Worm (Caenorhabditis elegans) whole organism, L3 larva: ENCODE results near the gene C02B8.3.

Source experiments
- aly-2 ChIP-seq: fragments of 150-350 bp; optimal IDR thresholded peaks from 2 replicates; lab custom pipeline; 2014; ENCODE audit warnings: missing biosample characterization, missing genetic modification characterization
- ama-1 ChIP-seq: fragments of 150-350 bp; optimal IDR thresholded peaks from 2 replicates; lab custom pipeline; 2018
- egl-27 ChIP-seq: sonication (generic microtip); optimal IDR thresholded peaks from 4 replicates; lab custom pipeline; 2017; ENCODE audit warnings: missing biosample characterization, missing genetic modification reagents, missing genetic modification characterization
- fos-1 ChIP-seq: fragments of 150-350 bp; optimal IDR thresholded peaks from 2 replicates; lab custom pipeline; 2014; ENCODE audit warnings: missing biosample characterization, missing genetic modification characterization
- nhr-11 ChIP-seq: fragments of 150-350 bp; optimal IDR thresholded peaks from 2 replicates; lab custom pipeline; 2014; ENCODE audit warnings: missing biosample characterization, missing genetic modification characterization
- nhr-237 ChIP-seq: fragments of 150-350 bp; optimal IDR thresholded peaks from 2 replicates; lab custom pipeline; 2014; ENCODE audit warnings: missing biosample characterization, missing genetic modification characterization
- nhr-77 ChIP-seq: fragments of 150-350 bp; optimal IDR thresholded peaks from 2 replicates; lab custom pipeline; 2014; ENCODE audit warnings: missing biosample characterization, missing genetic modification characterization
- skn-1 ChIP-seq: fragments of 150-350 bp; optimal IDR thresholded peaks from 2 replicates; lab custom pipeline; 2014; ENCODE audit warnings: missing biosample characterization, missing genetic modification characterization
- ztf-11 ChIP-seq: fragments of 150-350 bp; optimal IDR thresholded peaks from 2 replicates; lab custom pipeline; 2014; ENCODE audit warnings: missing biosample characterization, missing genetic modification characterization

DNA sequence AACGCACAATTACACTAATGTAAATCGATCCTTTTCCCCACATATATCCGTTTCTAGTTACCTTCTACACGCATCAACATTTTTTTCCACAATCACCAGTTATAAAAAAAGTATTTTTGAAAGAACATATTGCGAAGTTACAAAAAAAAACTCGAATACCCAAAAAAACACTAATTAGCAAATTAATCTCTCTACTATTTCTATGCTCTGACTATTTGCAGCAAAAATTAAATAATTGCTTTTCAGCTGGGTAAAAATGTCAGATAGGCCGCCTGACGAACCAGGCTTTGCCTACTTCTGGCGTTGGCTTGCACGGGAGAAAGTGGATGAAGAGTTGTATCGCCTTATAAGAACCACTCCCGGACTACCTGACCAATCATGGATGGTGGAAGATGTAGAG is 29.1 kb upstream of the C02B8.3 start, which contains the start of gene K07E3.1:
- TF ChIP-seq nhr-77 (no peak), skn-1 (tag; lab: Kevin White, UChicago) (no peak), aly-2 (tag; lab: Kevin White, UChicago) (no peak), nhr-237 (tag; lab: Kevin White, UChicago) (no peak), egl-27 (tag; lab: Kevin White, UChicago) (no peak), ama-1 (no peak), fos-1 (no peak), nhr-11 (tag; lab: Kevin White, UChicago) (no peak), ztf-11 (tag; lab: Kevin White, UChicago) (no peak)
